Fruit fly (Drosophila melanogaster) whole organism, embryonic: ENCODE data around the gene CG8149.

ENCODE experiments used
- Atf-2 ChIP-seq: fragments of 200-800 bp; sonication (Bioruptor generic); optimal IDR thresholded peaks from 2 replicates; lab custom pipeline; 2016; ENCODE audit warnings: missing biosample characterization, missing genetic modification characterization
- Bgb ChIP-seq: fragments of 200-800 bp; sonication (Bioruptor generic); IDR thresholded peaks from 2 replicates; pipeline ENCODE4 v1.3.6; 2022; ENCODE audit warnings: missing biosample characterization, missing genetic modification characterization; ENCODE audit not compliant: partially characterized antibody
- C15 ChIP-seq: fragments of 200-800 bp; sonication (Bioruptor generic); IDR thresholded peaks from 3 replicates; pipeline ENCODE4 v1.3.6; 2022; ENCODE audit warnings: missing biosample characterization, missing genetic modification characterization
- CG10267 ChIP-seq: fragments of 200-800 bp; sonication (Bioruptor generic); optimal IDR thresholded peaks from 2 replicates; lab custom pipeline; 2018; ENCODE audit warnings: missing biosample characterization, mild to moderate bottlenecking, missing genetic modification characterization, moderate library complexity
- CG10654 ChIP-seq: fragments of 200-800 bp; sonication (Bioruptor generic); optimal IDR thresholded peaks from 2 replicates; lab custom pipeline; 2016; ENCODE audit warnings: missing biosample characterization, missing genetic modification characterization
- CG10979 ChIP-seq: fragments of 200-800 bp; sonication (Bioruptor generic); optimal IDR thresholded peaks from 2 replicates; lab custom pipeline; 2018; ENCODE audit warnings: missing biosample characterization, mild to moderate bottlenecking, missing genetic modification characterization, moderate library complexity
- CG11695 ChIP-seq: fragments of 200-800 bp; sonication (Bioruptor generic); IDR thresholded peaks from 3 replicates; pipeline ENCODE4 v1.3.6; 2022; ENCODE audit warnings: missing biosample characterization, missing genetic modification characterization
- CG12236 ChIP-seq: fragments of 200-800 bp; sonication (Bioruptor generic); optimal IDR thresholded peaks from 2 replicates; lab custom pipeline; 2016; ENCODE audit warnings: missing biosample characterization, missing genetic modification characterization
- CG12391 ChIP-seq: fragments of 200-800 bp; sonication (Bioruptor generic); optimal IDR thresholded peaks from 3 replicates; lab custom pipeline; 2018; ENCODE audit warnings: missing biosample characterization, mild to moderate bottlenecking, missing genetic modification characterization, moderate library complexity
- CG15696 ChIP-seq: fragments of 200-800 bp; sonication (Bioruptor generic); optimal IDR thresholded peaks from 2 replicates; lab custom pipeline; 2019; ENCODE audit warnings: missing biosample characterization, mild to moderate bottlenecking, missing genetic modification characterization, moderate library complexity
- CG17568 ChIP-seq: fragments of 200-800 bp; sonication (Bioruptor generic); optimal IDR thresholded peaks from 2 replicates; lab custom pipeline; 2018; ENCODE audit warnings: missing biosample characterization, mild to moderate bottlenecking, missing genetic modification characterization, moderate library complexity
- CG2120 ChIP-seq: fragments of 200-800 bp; sonication (Bioruptor generic); optimal IDR thresholded peaks from 3 replicates; lab custom pipeline; 2016; ENCODE audit warnings: missing biosample characterization, missing genetic modification characterization
- CG2199 ChIP-seq: fragments of 200-800 bp; sonication (Bioruptor generic); IDR thresholded peaks from 3 replicates; pipeline ENCODE4 v1.3.6; 2022; ENCODE audit warnings: missing biosample characterization, missing genetic modification characterization
- CG2889 ChIP-seq: fragments of 200-800 bp; sonication (Bioruptor generic); IDR thresholded peaks from 3 replicates; pipeline ENCODE4 v1.3.6; 2022; ENCODE audit warnings: missing biosample characterization, missing genetic modification characterization
- CG31365 ChIP-seq: fragments of 200-800 bp; sonication (Bioruptor generic); optimal IDR thresholded peaks from 2 replicates; lab custom pipeline; 2018; ENCODE audit warnings: missing biosample characterization, mild to moderate bottlenecking, missing genetic modification characterization
- CG4404 ChIP-seq: fragments of 200-800 bp; sonication (Bioruptor generic); IDR thresholded peaks from 2 replicates; pipeline ENCODE4 v1.3.6; 2022; ENCODE audit warnings: missing biosample characterization, missing genetic modification characterization
- CG4424 ChIP-seq: fragments of 200-800 bp; sonication (Bioruptor generic); optimal IDR thresholded peaks from 3 replicates; lab custom pipeline; 2016; ENCODE audit warnings: missing biosample characterization, missing genetic modification characterization
- CG7271 ChIP-seq: fragments of 200-800 bp; sonication (Bioruptor generic); optimal IDR thresholded peaks from 2 replicates; lab custom pipeline; 2018; ENCODE audit warnings: missing biosample characterization, mild to moderate bottlenecking, missing genetic modification characterization, moderate library complexity
- CG7786 ChIP-seq: fragments of 200-800 bp; sonication (Bioruptor generic); optimal IDR thresholded peaks from 2 replicates; lab custom pipeline; 2016; ENCODE audit warnings: missing biosample characterization, missing genetic modification characterization
- CG8388 ChIP-seq: fragments of 200-800 bp; sonication (Bioruptor generic); optimal IDR thresholded peaks from 2 replicates; lab custom pipeline; 2019; ENCODE audit warnings: missing biosample characterization, mild to moderate bottlenecking, missing genetic modification characterization, moderate library complexity
- D19A ChIP-seq: fragments of 200-800 bp; optimal IDR thresholded peaks from 3 replicates; lab custom pipeline; 2019; ENCODE audit warnings: missing biosample characterization, mild to moderate bottlenecking, missing genetic modification characterization, moderate library complexity
- Dip2 ChIP-seq: fragments of 200-800 bp; sonication (Bioruptor generic); IDR thresholded peaks from 2 replicates; pipeline ENCODE4 v1.3.6; 2022; ENCODE audit warnings: missing biosample characterization, missing genetic modification characterization
- Gsc ChIP-seq: fragments of 200-800 bp; sonication (Bioruptor generic); IDR thresholded peaks from 2 replicates; pipeline ENCODE4 v1.3.6; 2022; ENCODE audit warnings: missing biosample characterization, missing genetic modification characterization
- HLH54F ChIP-seq: fragments of 200-800 bp; sonication (Bioruptor generic); optimal IDR thresholded peaks from 3 replicates; lab custom pipeline; 2016; ENCODE audit warnings: missing biosample characterization, missing genetic modification characterization
- Lim3 ChIP-seq: fragments of 200-800 bp; sonication (Bioruptor generic); IDR thresholded peaks from 2 replicates; pipeline ENCODE4 v1.3.6; 2022; ENCODE audit warnings: missing biosample characterization, missing genetic modification characterization
- MESR4 ChIP-seq: fragments of 200-800 bp; sonication (Bioruptor generic); optimal IDR thresholded peaks from 2 replicates; lab custom pipeline; 2018; ENCODE audit warnings: missing biosample characterization, mild to moderate bottlenecking, missing genetic modification characterization, moderate library complexity
- MTF-1 ChIP-seq: fragments of 200-800 bp; sonication (Bioruptor generic); optimal IDR thresholded peaks from 2 replicates; lab custom pipeline; 2018; ENCODE audit warnings: missing biosample characterization, mild to moderate bottlenecking, missing genetic modification characterization, borderline replicate concordance
- Meics ChIP-seq: fragments of 200-800 bp; sonication (Bioruptor generic); optimal IDR thresholded peaks from 2 replicates; lab custom pipeline; 2017; ENCODE audit warnings: missing biosample characterization, mild to moderate bottlenecking, missing genetic modification characterization
- Opbp ChIP-seq: fragments of 200-800 bp; sonication (Bioruptor generic); IDR thresholded peaks from 3 replicates; pipeline ENCODE4 v1.3.6; 2022; ENCODE audit warnings: missing biosample characterization, missing genetic modification characterization; ENCODE audit not compliant: partially characterized antibody
- PHDP ChIP-seq: fragments of 200-800 bp; sonication (Bioruptor generic); optimal IDR thresholded peaks from 3 replicates; lab custom pipeline; 2018; ENCODE audit warnings: missing biosample characterization, mild to moderate bottlenecking, missing genetic modification characterization, moderate library complexity
- Rfx ChIP-seq: fragments of 200-800 bp; sonication (Bioruptor generic); IDR thresholded peaks from 2 replicates; pipeline ENCODE4 v1.3.6; 2022; ENCODE audit warnings: missing biosample characterization, missing genetic modification characterization
- Six4 ChIP-seq: fragments of 200-800 bp; sonication (Bioruptor generic); optimal IDR thresholded peaks from 2 replicates; lab custom pipeline; 2016; ENCODE audit warnings: missing biosample characterization, missing genetic modification characterization
- amos ChIP-seq: fragments of 200-800 bp; sonication (Bioruptor generic); IDR thresholded peaks from 2 replicates; pipeline ENCODE4 v1.3.6; 2022; ENCODE audit warnings: missing biosample characterization, missing genetic modification characterization; ENCODE audit not compliant: partially characterized antibody
- croc ChIP-seq: fragments of 200-800 bp; sonication (Bioruptor generic); conservative IDR thresholded peaks from 3 replicates; pipeline ENCODE4 v1.3.6; 2022; ENCODE audit warnings: missing biosample characterization, missing genetic modification characterization
- ftz-f1 ChIP-seq: fragments of 200-800 bp; sonication (Bioruptor generic); optimal IDR thresholded peaks from 2 replicates; lab custom pipeline; 2016; ENCODE audit warnings: missing biosample characterization, missing genetic modification characterization
- gem ChIP-seq: fragments of 200-800 bp; sonication (Bioruptor generic); optimal IDR thresholded peaks from 2 replicates; lab custom pipeline; 2019; ENCODE audit warnings: missing biosample characterization, mild to moderate bottlenecking, missing genetic modification characterization, moderate library complexity
- gfzf ChIP-seq: fragments of 200-800 bp; sonication (Bioruptor generic); optimal IDR thresholded peaks from 2 replicates; lab custom pipeline; 2016; ENCODE audit warnings: missing biosample characterization, mild to moderate bottlenecking, missing genetic modification characterization, moderate library complexity
- hb ChIP-seq: fragments of 200-800 bp; sonication (Bioruptor generic); IDR thresholded peaks from 3 replicates; pipeline ENCODE4 v1.3.6; 2022; ENCODE audit warnings: missing biosample characterization, missing genetic modification characterization; ENCODE audit not compliant: partially characterized antibody
- jing ChIP-seq: fragments of 200-800 bp; sonication (Bioruptor generic); optimal IDR thresholded peaks from 2 replicates; lab custom pipeline; 2018; ENCODE audit warnings: missing biosample characterization, mild to moderate bottlenecking, missing genetic modification characterization
- lab ChIP-seq: fragments of 200-800 bp; sonication (Bioruptor generic); optimal IDR thresholded peaks from 3 replicates; lab custom pipeline; 2017; ENCODE audit warnings: missing biosample characterization, missing genetic modification characterization, mild to moderate bottlenecking, moderate library complexity, missing genetic modification reagents
- prd ChIP-seq, 3 experiments: fragments of >200 bp in 2 of 3; fragments of 200-800 bp in 1 of 3; sonication (Bioruptor generic) in 1 of 3; optimal IDR thresholded peaks in 2 of 3; IDR thresholded peaks in 1 of 3; 2 replicates in 2 of 3; 3 replicates in 1 of 3; pipeline versions ENCODE4 v1.3.6 to Lab custom; 2017 to 2022; ENCODE audit warnings: missing biosample characterization in 1 of 3, missing genetic modification characterization in 1 of 3
- slou ChIP-seq: fragments of 200-800 bp; sonication (Bioruptor generic); optimal IDR thresholded peaks from 3 replicates; lab custom pipeline; 2016; ENCODE audit warnings: missing biosample characterization, missing genetic modification characterization
- tio ChIP-seq: fragments of 200-800 bp; sonication (Bioruptor generic); optimal IDR thresholded peaks from 2 replicates; lab custom pipeline; 2017; ENCODE audit warnings: missing biosample characterization, missing genetic modification characterization, inconsistent platforms
- tna ChIP-seq: fragments of 200-800 bp; sonication (Bioruptor generic); IDR thresholded peaks from 2 replicates; pipeline ENCODE4 v1.3.6; 2022; ENCODE audit warnings: missing biosample characterization, missing genetic modification characterization; ENCODE audit not compliant: partially characterized antibody
- ttk ChIP-seq: fragments of 200-800 bp; sonication (Bioruptor generic); IDR thresholded peaks from 2 replicates; pipeline ENCODE4 v2.1.2; 2022; ENCODE audit warnings: missing biosample characterization, missing genetic modification characterization
- z ChIP-seq: fragments of 200-800 bp; sonication (Bioruptor generic); IDR thresholded peaks from 3 replicates; pipeline ENCODE4 v1.3.6; 2022; ENCODE audit warnings: missing biosample characterization, missing genetic modification characterization

CG8149 gene

DNA sequence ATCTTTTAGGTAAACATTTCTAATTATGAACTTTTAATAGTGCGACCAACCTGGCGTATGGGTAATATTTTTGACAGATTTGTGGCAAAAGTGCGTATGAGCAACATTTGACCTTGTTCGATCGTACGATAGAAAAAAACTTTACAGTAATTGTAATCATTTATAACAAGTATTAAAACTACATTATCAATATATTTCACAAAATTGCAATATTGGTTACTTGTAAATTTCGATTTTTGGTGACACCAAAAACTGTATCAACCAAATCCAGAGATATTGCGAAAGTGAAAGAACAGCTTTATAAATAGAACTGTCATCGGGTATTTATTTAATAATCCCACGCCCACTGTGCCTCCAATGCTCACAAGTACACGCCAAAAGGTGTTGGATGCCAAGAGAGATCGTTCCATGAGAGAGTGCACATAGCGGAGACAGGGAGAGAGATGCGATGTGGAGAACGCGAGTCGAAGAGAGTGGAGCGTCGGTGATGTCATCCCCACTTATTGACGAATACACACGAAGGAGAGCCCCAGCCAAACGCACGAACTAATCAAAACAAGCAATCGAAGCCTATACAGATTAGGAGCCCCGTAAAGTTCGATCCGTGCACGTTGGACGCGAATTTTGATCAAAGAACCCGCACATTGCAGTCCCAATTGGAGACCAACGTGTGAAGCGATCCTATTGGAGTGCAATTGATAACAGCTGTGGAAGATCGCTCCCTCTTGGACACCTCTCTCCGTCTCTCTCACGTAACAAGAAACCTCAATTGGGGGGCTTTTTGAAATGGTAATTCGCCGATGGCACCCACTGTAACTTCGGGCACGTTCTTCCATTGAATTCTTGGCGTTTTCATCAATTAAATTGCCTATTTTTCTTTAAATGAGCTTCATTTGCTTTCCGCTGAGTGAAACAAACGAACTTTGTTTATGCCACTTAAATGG is 29.0 kb downstream of the CG8149 start (continued):
- TF ChIP-seq gfzf (GFP tag; lab: Kevin White, UChicago) (peak; percentile 7), Atf-2 (GFP tag; lab: Kevin White, UChicago) (peak; percentile 90), z (GFP tag; lab: Robert Waterston, UW) (0 out of 3 replicates have a peak, but pooled peaks have one; percentile 5), ftz-f1 (GFP tag; lab: Kevin White, UChicago) (peak; percentile 50), CG2120 (GFP tag; lab: Kevin White, UChicago) (peak; percentile 97), amos (GFP tag; lab: Robert Waterston, UW) (no peak), jing (GFP tag; lab: Kevin White, UChicago) (peak; percentile 92), gem (tag; lab: Kevin White, UChicago) (peak; percentile 98), CG15696 (tag; lab: Kevin White, UChicago) (peak; percentile 71), CG10654 (GFP tag; lab: Kevin White, UChicago) (peak; percentile 95), lab (GFP tag; lab: Kevin White, UChicago) (peak; percentile 96), Dip2 (GFP tag; lab: Robert Waterston, UW) (peak; percentile 62; the same call in 1 of the 2 replicates), hb (no peak), CG31365 (peak; percentile 74), CG8388 (GFP tag; lab: Kevin White, UChicago) (peak; percentile 93), HLH54F (peak; percentile 95), MTF-1 (peak; percentile 57), Lim3 (GFP tag; lab: Robert Waterston, UW) (peak; percentile 40; the same call in 1 of the 2 replicates), ttk (GFP tag; lab: Robert Waterston, UW) (peak; percentile 78), CG7786 (GFP tag; lab: Kevin White, UChicago) (peak; percentile 90), Opbp (no peak), CG4424 (GFP tag; lab: Kevin White, UChicago) (peak; percentile 98), CG2889 (GFP tag; lab: Robert Waterston, UW) (peak; percentile 71; the same call in 1 of the 3 replicates), CG4404 (GFP tag; lab: Robert Waterston, UW) (peak; percentile 86), CG12236 (GFP tag; lab: Kevin White, UChicago) (peak; percentile 69), CG10267 (tag; lab: Kevin White, UChicago) (peak; percentile 92), Bgb (GFP tag; lab: Robert Waterston, UW) (peak; percentile 23; the same call in 1 of the 2 replicates), PHDP (tag; lab: Kevin White, UChicago) (peak; percentile 94), Meics (GFP tag; lab: Kevin White, UChicago) (peak; percentile 98), Gsc (GFP tag; lab: Robert Waterston, UW) (peak; percentile 78), CG7271 (tag; lab: Kevin White, UChicago) (peak; percentile 46), Rfx (peak; percentile 93), CG17568 (GFP tag; lab: Kevin White, UChicago) (peak; percentile 87), slou (GFP tag; lab: Kevin White, UChicago) (peak; percentile 84), CG2199 (GFP tag; lab: Robert Waterston, UW) (no peak; the same call in 2 of the 3 replicates), croc (peak; percentile 85), C15 (GFP tag; lab: Robert Waterston, UW) (peak; percentile 71; the same call in 2 of the 3 replicates), CG10979 (peak; percentile 96), MESR4 (GFP tag; lab: Kevin White, UChicago) (peak; percentile 16), tna (GFP tag; lab: Robert Waterston, UW) (no peak), Six4 (peak; percentile 94), CG12391 (tag; lab: Kevin White, UChicago) (peak; percentile 94), CG11695 (GFP tag; lab: Robert Waterston, UW) (peak; percentile 94), prd (optimal IDR thresholded peaks at IDR 0.05; lab: Kevin White, UChicago) (no peak), prd (GFP tag; IDR thresholded peaks at IDR 0.05; lab: Robert Waterston, UW) (peak; percentile 90), D19A (peak; percentile 94), tio (peak; percentile 97)
